Fruit fly (Drosophila melanogaster) whole organism, embryonic: ENCODE data around the gene brun.

ENCODE experiments used
- Aef1 ChIP-seq: fragments of 200-800 bp; sonication (Bioruptor generic); IDR thresholded peaks from 3 replicates; pipeline ENCODE4 v1.3.6; 2022; ENCODE audit warnings: missing biosample characterization, missing genetic modification characterization
- Antp ChIP-seq: fragments of 200-800 bp; sonication (Bioruptor generic); optimal IDR thresholded peaks from 3 replicates; lab custom pipeline; 2016; ENCODE audit warnings: missing biosample characterization, missing genetic modification characterization
- C15 ChIP-seq: fragments of 200-800 bp; sonication (Bioruptor generic); IDR thresholded peaks from 3 replicates; pipeline ENCODE4 v1.3.6; 2022; ENCODE audit warnings: missing biosample characterization, missing genetic modification characterization
- CG10654 ChIP-seq: fragments of 200-800 bp; sonication (Bioruptor generic); optimal IDR thresholded peaks from 2 replicates; lab custom pipeline; 2016; ENCODE audit warnings: missing biosample characterization, missing genetic modification characterization
- CG12299 ChIP-seq: fragments of 200-800 bp; sonication (Bioruptor generic); optimal IDR thresholded peaks from 2 replicates; lab custom pipeline; 2018; ENCODE audit warnings: missing biosample characterization, mild to moderate bottlenecking, missing genetic modification characterization
- CG14965 ChIP-seq: fragments of 200-800 bp; sonication (Bioruptor generic); optimal IDR thresholded peaks from 2 replicates; lab custom pipeline; 2016; ENCODE audit warnings: missing biosample characterization, missing genetic modification characterization, borderline replicate concordance
- CG1603 ChIP-seq: fragments of 200-800 bp; sonication (Bioruptor generic); optimal IDR thresholded peaks from 2 replicates; lab custom pipeline; 2019; ENCODE audit warnings: missing biosample characterization, mild to moderate bottlenecking, missing genetic modification characterization, moderate library complexity
- CG1647 ChIP-seq: fragments of 200-800 bp; sonication (Bioruptor generic); optimal IDR thresholded peaks from 3 replicates; lab custom pipeline; 2016; ENCODE audit warnings: missing biosample characterization, missing genetic modification characterization
- CG17385 ChIP-seq: fragments of 200-800 bp; sonication (Bioruptor generic); optimal IDR thresholded peaks from 3 replicates; lab custom pipeline; 2018; ENCODE audit warnings: missing biosample characterization, mild to moderate bottlenecking, missing genetic modification characterization
- CG3163 ChIP-seq: fragments of 200-800 bp; sonication (Bioruptor generic); optimal IDR thresholded peaks from 3 replicates; lab custom pipeline; 2016; ENCODE audit warnings: missing biosample characterization, missing genetic modification characterization
- CG3407 ChIP-seq: fragments of 200-800 bp; sonication (Bioruptor generic); optimal IDR thresholded peaks from 2 replicates; lab custom pipeline; 2018; ENCODE audit warnings: missing biosample characterization, mild to moderate bottlenecking, missing genetic modification characterization
- CG3847 ChIP-seq: fragments of 200-800 bp; sonication (Bioruptor generic); IDR thresholded peaks from 2 replicates; pipeline ENCODE4 v1.3.6; 2022; ENCODE audit warnings: missing biosample characterization, missing genetic modification characterization
- CG4282 ChIP-seq: fragments of 200-800 bp; sonication (Bioruptor generic); optimal IDR thresholded peaks from 2 replicates; lab custom pipeline; 2016; ENCODE audit warnings: missing biosample characterization, missing genetic modification characterization
- CG6272 ChIP-seq: fragments of 200-800 bp; sonication (Bioruptor generic); IDR thresholded peaks from 2 replicates; pipeline ENCODE4 v1.3.6; 2022; ENCODE audit warnings: missing biosample characterization, missing genetic modification characterization
- CG6654 ChIP-seq: fragments of 200-800 bp; sonication (Bioruptor generic); optimal IDR thresholded peaks from 2 replicates; lab custom pipeline; 2017; ENCODE audit warnings: missing biosample characterization, mild to moderate bottlenecking, missing genetic modification characterization
- CG6683 ChIP-seq: fragments of 200-800 bp; sonication (Bioruptor generic); optimal IDR thresholded peaks from 2 replicates; lab custom pipeline; 2017; ENCODE audit warnings: missing biosample characterization, mild to moderate bottlenecking, missing genetic modification characterization, missing genetic modification reagents
- CG7987 ChIP-seq: fragments of 200-800 bp; sonication (Bioruptor generic); optimal IDR thresholded peaks from 2 replicates; lab custom pipeline; 2018; ENCODE audit warnings: missing biosample characterization, mild to moderate bottlenecking, missing genetic modification characterization, moderate library complexity
- CG8388 ChIP-seq: fragments of 200-800 bp; sonication (Bioruptor generic); optimal IDR thresholded peaks from 2 replicates; lab custom pipeline; 2019; ENCODE audit warnings: missing biosample characterization, mild to moderate bottlenecking, missing genetic modification characterization, moderate library complexity
- CG9727 ChIP-seq: fragments of 200-800 bp; sonication (Bioruptor generic); optimal IDR thresholded peaks from 3 replicates; lab custom pipeline; 2017; ENCODE audit warnings: missing biosample characterization, mild to moderate bottlenecking, missing genetic modification characterization
- CG9876 ChIP-seq: fragments of 200-800 bp; sonication (Bioruptor generic); optimal IDR thresholded peaks from 2 replicates; lab custom pipeline; 2016; ENCODE audit warnings: missing biosample characterization, missing genetic modification characterization
- CkIIα-i1 ChIP-seq: fragments of 200-800 bp; sonication (Bioruptor generic); IDR thresholded peaks from 2 replicates; pipeline ENCODE4 v1.3.6; 2022; ENCODE audit warnings: missing biosample characterization, missing genetic modification characterization
- Dfd ChIP-seq, 2 experiments: fragments of >200 bp; optimal IDR thresholded peaks; 2 replicates each; lab custom pipeline; 2017; ENCODE audit warnings: missing biosample characterization in 2 of 2, missing genetic modification characterization in 2 of 2
- Hr51 ChIP-seq, 2 experiments: fragments of 200-800 bp; sonication (Bioruptor generic); optimal IDR thresholded peaks; 2 replicates in 1 of 2; 3 replicates in 1 of 2; lab custom pipeline; 2016 to 2018; ENCODE audit warnings: missing biosample characterization in 2 of 2, missing genetic modification characterization in 2 of 2, mild to moderate bottlenecking in 1 of 2, moderate library complexity in 1 of 2
- Hsf ChIP-seq: fragments of 200-800 bp; sonication (Bioruptor generic); optimal IDR thresholded peaks from 3 replicates; lab custom pipeline; 2016; ENCODE audit warnings: missing biosample characterization, missing genetic modification characterization
- NC2β ChIP-seq: fragments of 200-800 bp; sonication (Bioruptor generic); optimal IDR thresholded peaks from 2 replicates; lab custom pipeline; 2016; ENCODE audit warnings: missing biosample characterization, missing genetic modification characterization
- Neu2 ChIP-seq: fragments of 200-800 bp; sonication (Bioruptor generic); optimal IDR thresholded peaks from 3 replicates; lab custom pipeline; 2016; ENCODE audit warnings: missing biosample characterization, missing genetic modification characterization, borderline replicate concordance
- Nf-YA ChIP-seq: fragments of 200-800 bp; sonication (Bioruptor generic); IDR thresholded peaks from 2 replicates; pipeline ENCODE4 v1.3.6; 2022; ENCODE audit warnings: missing biosample characterization, missing genetic modification characterization
- Rx ChIP-seq: fragments of 200-800 bp; sonication (Bioruptor generic); IDR thresholded peaks from 2 replicates; pipeline ENCODE4 v1.3.6; 2022; ENCODE audit warnings: missing biosample characterization, missing genetic modification characterization
- ab ChIP-seq: fragments of 200-800 bp; sonication (Bioruptor generic); optimal IDR thresholded peaks from 2 replicates; lab custom pipeline; 2016; ENCODE audit warnings: missing biosample characterization, missing genetic modification characterization
- ara ChIP-seq: fragments of 200-800 bp; sonication (Bioruptor generic); IDR thresholded peaks from 2 replicates; pipeline ENCODE4 v1.3.6; 2022; ENCODE audit warnings: missing biosample characterization, missing genetic modification characterization
- br ChIP-seq: fragments of >200 bp; optimal IDR thresholded peaks from 2 replicates; lab custom pipeline; 2017
- chm ChIP-seq: fragments of 200-800 bp; sonication (Bioruptor generic); IDR thresholded peaks from 2 replicates; pipeline ENCODE4 v1.3.6; 2022; ENCODE audit warnings: missing biosample characterization, missing genetic modification characterization
- croc ChIP-seq: fragments of 200-800 bp; sonication (Bioruptor generic); conservative IDR thresholded peaks from 3 replicates; pipeline ENCODE4 v1.3.6; 2022; ENCODE audit warnings: missing biosample characterization, missing genetic modification characterization
- cwo ChIP-seq: fragments of 200-800 bp; sonication (Bioruptor generic); optimal IDR thresholded peaks from 3 replicates; lab custom pipeline; 2017; ENCODE audit warnings: missing biosample characterization, missing genetic modification characterization, mild to moderate bottlenecking, moderate library complexity, missing genetic modification reagents
- dimm ChIP-seq: fragments of 200-800 bp; sonication (Bioruptor generic); IDR thresholded peaks from 2 replicates; pipeline ENCODE4 v1.3.6; 2022; ENCODE audit warnings: missing biosample characterization, missing genetic modification characterization
- disco-r ChIP-seq: fragments of 200-800 bp; sonication (Bioruptor generic); optimal IDR thresholded peaks from 2 replicates; lab custom pipeline; 2016; ENCODE audit warnings: missing biosample characterization, missing genetic modification characterization
- dmrt11E ChIP-seq: fragments of 200-800 bp; sonication (Bioruptor generic); optimal IDR thresholded peaks from 3 replicates; lab custom pipeline; 2018; ENCODE audit warnings: missing biosample characterization, mild to moderate bottlenecking, missing genetic modification characterization, moderate library complexity
- dysf ChIP-seq: fragments of 200-800 bp; sonication (Bioruptor generic); IDR thresholded peaks from 3 replicates; pipeline ENCODE4 v1.3.6; 2022; ENCODE audit warnings: missing biosample characterization, missing genetic modification characterization
- fd102C ChIP-seq: fragments of 200-800 bp; sonication (Bioruptor generic); optimal IDR thresholded peaks from 2 replicates; lab custom pipeline; 2018; ENCODE audit warnings: missing biosample characterization, mild to moderate bottlenecking, missing genetic modification characterization, moderate library complexity
- fru ChIP-seq: fragments of >200 bp; optimal IDR thresholded peaks from 2 replicates; lab custom pipeline; 2017
- fu2 ChIP-seq: fragments of 200-800 bp; sonication (Bioruptor generic); optimal IDR thresholded peaks from 2 replicates; lab custom pipeline; 2016; ENCODE audit warnings: missing biosample characterization, missing genetic modification characterization
- inv ChIP-seq: fragments of 200-800 bp; sonication (Bioruptor generic); IDR thresholded peaks from 2 replicates; pipeline ENCODE4 v1.3.6; 2022; ENCODE audit warnings: missing biosample characterization, missing genetic modification characterization; ENCODE audit not compliant: partially characterized antibody
- jigr1 ChIP-seq: fragments of 200-800 bp; sonication (Bioruptor generic); IDR thresholded peaks from 3 replicates; pipeline ENCODE4 v1.3.6; 2022; ENCODE audit warnings: missing biosample characterization, missing genetic modification characterization
- lola ChIP-seq, 3 experiments: fragments of >200 bp in 2 of 3; fragments of 200-800 bp in 1 of 3; sonication (Bioruptor generic) in 1 of 3; optimal IDR thresholded peaks; 2 replicates each; lab custom pipeline; 2017 to 2019; ENCODE audit warnings: missing biosample characterization in 3 of 3, missing genetic modification characterization in 3 of 3, mild to moderate bottlenecking in 1 of 3, moderate library complexity in 1 of 3
- run ChIP-seq: fragments of 200-800 bp; sonication (Bioruptor generic); optimal IDR thresholded peaks from 3 replicates; lab custom pipeline; 2018; ENCODE audit warnings: missing biosample characterization, mild to moderate bottlenecking, missing genetic modification characterization
- sc ChIP-seq, 3 experiments: fragments of >200 bp in 2 of 3; fragments of 200-800 bp in 1 of 3; sonication (Bioruptor generic) in 1 of 3; optimal IDR thresholded peaks; 2 replicates in 2 of 3; 3 replicates in 1 of 3; lab custom pipeline; 2017; ENCODE audit warnings: mild to moderate bottlenecking in 1 of 3, missing biosample characterization in 1 of 3, missing genetic modification characterization in 1 of 3, missing genetic modification reagents in 1 of 3
- sens-2 ChIP-seq: fragments of 200-800 bp; sonication (Bioruptor generic); IDR thresholded peaks from 2 replicates; pipeline ENCODE4 v1.3.6; 2022; ENCODE audit warnings: missing biosample characterization, missing genetic modification characterization
- tap ChIP-seq: fragments of 200-800 bp; optimal IDR thresholded peaks from 3 replicates; lab custom pipeline; 2019; ENCODE audit warnings: missing biosample characterization, mild to moderate bottlenecking, missing genetic modification characterization, moderate library complexity
- tin ChIP-seq: fragments of 200-800 bp; sonication (Bioruptor generic); optimal IDR thresholded peaks from 3 replicates; lab custom pipeline; 2016; ENCODE audit warnings: missing biosample characterization, missing genetic modification characterization
- tll ChIP-seq, 2 experiments: fragments of 200-800 bp in 1 of 2; fragments of >200 bp in 1 of 2; sonication (Bioruptor generic) in 1 of 2; optimal IDR thresholded peaks; 2 replicates each; lab custom pipeline; 2017 to 2019; ENCODE audit warnings: missing biosample characterization in 2 of 2, missing genetic modification characterization in 2 of 2, mild to moderate bottlenecking in 1 of 2, moderate library complexity in 1 of 2
- wek ChIP-seq: fragments of 200-800 bp; sonication (Bioruptor generic); optimal IDR thresholded peaks from 3 replicates; lab custom pipeline; 2018; ENCODE audit warnings: missing biosample characterization, mild to moderate bottlenecking, missing genetic modification characterization, moderate library complexity

The brun gene

DNA sequence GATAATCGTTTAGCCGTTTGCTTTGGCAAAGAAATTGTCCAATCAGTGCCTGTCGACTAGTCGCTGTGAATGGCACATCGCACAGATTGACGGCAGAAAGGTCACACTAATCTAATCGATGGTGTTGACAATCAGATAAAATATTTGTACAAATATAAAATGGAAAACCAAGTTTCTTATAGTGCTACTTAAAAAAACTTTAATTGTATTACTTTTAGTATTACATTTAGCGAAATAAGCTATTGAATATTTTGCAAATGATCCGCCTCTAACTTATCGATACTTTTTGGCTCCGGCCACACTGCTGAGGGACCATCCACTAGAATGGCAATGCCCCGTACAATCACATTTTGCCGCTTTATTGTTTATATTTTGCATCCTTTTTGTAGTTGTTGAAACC lies at the start of gene brun, which contains the start of gene CG2614 (continued):
- TF ChIP-seq CG4282: peak; percentile 24
- TF ChIP-seq sc (optimal IDR thresholded peaks at IDR 0.05; lab: Kevin White, UChicago): no peak
- TF ChIP-seq sc (GFP tag; optimal IDR thresholded peaks at IDR 0.05; lab: Kevin White, UChicago): no peak
- TF ChIP-seq run (tag; lab: Kevin White, UChicago): no peak
- no peak for TF ChIP-seq fd102C (GFP tag; lab: Kevin White, UChicago)
- peak; percentile 62 for TF ChIP-seq CG9876 (GFP tag; lab: Kevin White, UChicago)
- TF ChIP-seq disco-r (GFP tag; lab: Kevin White, UChicago): peak; percentile 59
- TF ChIP-seq lola (GFP tag; optimal IDR thresholded peaks at IDR 0.05; lab: Kevin White, UChicago): peak in 1 of 3 experiments; percentile 70
- no peak for TF ChIP-seq tap (tag; lab: Kevin White, UChicago)
- TF ChIP-seq br (lab: Kevin White, UChicago): no peak
- TF ChIP-seq Antp (GFP tag; lab: Kevin White, UChicago): peak; percentile 71
- TF ChIP-seq sens-2 (GFP tag; lab: Robert Waterston, UW): peak; percentile 89
- peak; percentile 60 for TF ChIP-seq tin (GFP tag; lab: Kevin White, UChicago)
- TF ChIP-seq CG6683: no peak
- no peak for TF ChIP-seq CG6654
- no peak for TF ChIP-seq CG14965
- TF ChIP-seq chm (GFP tag; lab: Robert Waterston, UW): no peak
- TF ChIP-seq CG3163: peak; percentile 24
- TF ChIP-seq ara (GFP tag; lab: Robert Waterston, UW): peak; percentile 63; the same call in 1 of the 2 replicates
- no peak for TF ChIP-seq CG12299 (tag; lab: Kevin White, UChicago)
- TF ChIP-seq cwo: no peak
- peak; percentile 80 for TF ChIP-seq Aef1 (GFP tag; lab: Robert Waterston, UW)
- TF ChIP-seq jigr1 (GFP tag; lab: Robert Waterston, UW): no peak
- peak; percentile 71 for TF ChIP-seq CG1647 (GFP tag; lab: Kevin White, UChicago)
- TF ChIP-seq CG17385 (GFP tag; lab: Kevin White, UChicago): no peak
- TF ChIP-seq Dfd (GFP tag; optimal IDR thresholded peaks at IDR 0.05; lab: Kevin White, UChicago): no peak
- peak in 1 of 2 experiments; percentile 78 for TF ChIP-seq Hr51 (GFP tag; optimal IDR thresholded peaks at IDR 0.05; lab: Kevin White, UChicago)
- no peak for TF ChIP-seq CG8388
- no peak for TF ChIP-seq CkIIα-i1 (GFP tag; lab: Robert Waterston, UW)
- no peak for TF ChIP-seq fru (lab: Kevin White, UChicago)
- TF ChIP-seq CG1603 (tag; lab: Kevin White, UChicago): no peak
- TF ChIP-seq tll (GFP tag; optimal IDR thresholded peaks at IDR 0.05; lab: Kevin White, UChicago): no peak
- no peak for TF ChIP-seq Neu2 (GFP tag; lab: Kevin White, UChicago)
- TF ChIP-seq Hsf (GFP tag; lab: Kevin White, UChicago): peak; percentile 79
- peak; percentile 85 for TF ChIP-seq inv (GFP tag; lab: Robert Waterston, UW)
- peak; percentile 82 for TF ChIP-seq CG6272 (GFP tag; lab: Robert Waterston, UW)
- TF ChIP-seq NC2β (GFP tag; lab: Kevin White, UChicago): peak; percentile 59
- peak; percentile 57 for TF ChIP-seq fu2
- TF ChIP-seq CG3407 (GFP tag; lab: Kevin White, UChicago): no peak
- peak; percentile 69 for TF ChIP-seq dmrt11E
- peak; percentile 78 for TF ChIP-seq dysf (GFP tag; lab: Robert Waterston, UW)
- TF ChIP-seq croc (GFP tag; lab: Robert Waterston, UW): no peak; the same call in 2 of the 3 replicates
- TF ChIP-seq CG10654 (GFP tag; lab: Kevin White, UChicago): peak; percentile 53
- TF ChIP-seq Rx: no peak
- TF ChIP-seq Nf-YA (GFP tag; lab: Robert Waterston, UW): peak; percentile 73; the same call in 1 of the 2 replicates
- peak; percentile 85 for TF ChIP-seq CG3847
- TF ChIP-seq wek: no peak
- 0 out of 3 replicates have a peak, but pooled peaks have one; percentile 52 for TF ChIP-seq C15
- peak; percentile 69 for TF ChIP-seq CG9727 (GFP tag; lab: Kevin White, UChicago)
- TF ChIP-seq ab (GFP tag; lab: Kevin White, UChicago): no peak
- TF ChIP-seq CG7987 (GFP tag; lab: Kevin White, UChicago): no peak
- TF ChIP-seq dimm (GFP tag; lab: Robert Waterston, UW): no peak
